Worm (Caenorhabditis elegans): Measurements from ENCODE around the gene B0432.14.

Gene B0432.14

DNA sequence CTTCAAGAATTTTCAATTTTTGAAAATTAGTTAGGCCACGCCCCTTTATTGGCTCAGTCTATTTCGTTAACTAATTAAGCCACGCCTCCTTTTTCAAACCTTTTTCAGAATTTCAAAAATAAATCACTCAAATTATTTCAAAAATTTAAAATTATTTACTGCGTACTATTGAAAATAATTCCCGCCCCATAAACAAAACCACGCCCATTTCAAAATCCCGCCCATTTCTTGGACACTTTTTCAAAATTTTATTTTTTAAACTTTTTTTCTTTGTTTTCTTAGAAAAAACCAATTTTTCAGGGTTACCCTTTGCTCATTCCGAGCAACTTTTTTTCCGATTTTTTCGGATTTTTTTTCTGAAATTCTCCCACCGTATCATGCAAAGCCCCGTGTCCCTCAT lies at the start of gene B0432.14:
Gene B0432.14 (plus strand): TSS at position 301 of the 400 bp plus-strand sequence.
- TF ChIP-seq ztf-22 (GFP tag; optimal IDR thresholded peaks at IDR 0.05) = no peak
- TF ChIP-seq nhr-120 (GFP tag; IDR thresholded peaks at IDR 0.05) = no peak

DNA sequence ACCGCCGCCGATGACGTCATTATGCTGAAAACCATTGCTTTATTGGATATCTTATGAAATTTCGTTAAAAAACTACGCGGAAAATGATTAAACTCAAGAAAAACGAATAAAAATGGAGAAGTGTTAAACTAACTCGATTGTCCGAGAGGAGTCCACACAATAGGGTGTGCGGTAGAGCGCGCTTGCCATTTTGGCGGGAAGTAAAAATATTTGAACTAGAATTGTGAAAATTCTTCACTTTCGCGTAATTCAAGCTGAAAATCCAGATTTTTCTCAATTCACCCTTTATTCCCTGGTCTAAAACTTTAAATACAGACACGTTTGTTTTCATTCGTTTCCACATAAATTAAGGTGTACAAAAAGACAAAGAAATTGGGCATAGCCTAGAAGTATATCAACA lies 47.6 kb upstream of the B0432.14 start, which contains the start of gene F48A11.4:
Gene F48A11.4 (minus strand): TSS at position 24 of the 400 bp plus-strand sequence.
- TF ChIP-seq T07F8.4 (tag; optimal IDR thresholded peaks at IDR 0.05) = no peak
- TF ChIP-seq athp-1 (tag; optimal IDR thresholded peaks at IDR 0.05) = peak; percentile 75
- TF ChIP-seq ekl-4 (GFP tag; IDR thresholded peaks at IDR 0.05) = peak; percentile 94
- TF ChIP-seq snpc-3.4 (tag; optimal IDR thresholded peaks at IDR 0.05) = peak; percentile 57
- no peak for TF ChIP-seq nfya-2 (GFP tag; IDR thresholded peaks at IDR 0.05)
- peak; percentile 93 for TF ChIP-seq repo-1 (tag; optimal IDR thresholded peaks at IDR 0.05)
- TF ChIP-seq ama-1 (optimal IDR thresholded peaks at IDR 0.05) = peak; percentile 86
- peak in 1 of 2 experiments; percentile 81 for TF ChIP-seq ama-1 (GFP tag; optimal IDR thresholded peaks at IDR 0.05)
- peak; percentile 71 for TF ChIP-seq ceh-91 (GFP tag; IDR thresholded peaks at IDR 0.05)
- peak; percentile 45 for TF ChIP-seq chd-7 (tag; optimal IDR thresholded peaks at IDR 0.05)
- no peak for TF ChIP-seq ztf-28 (GFP tag; IDR thresholded peaks at IDR 0.05)
- peak; percentile 25 for TF ChIP-seq pha-4 (tag; optimal IDR thresholded peaks at IDR 0.05)
- peak; percentile 93 for TF ChIP-seq dpl-1 (GFP tag; optimal IDR thresholded peaks at IDR 0.05)
- TF ChIP-seq lin-35 (GFP tag; optimal IDR thresholded peaks at IDR 0.05) = peak; percentile 60 to 98 (median 86)
- TF ChIP-seq cebp-1 (GFP tag; IDR thresholded peaks at IDR 0.05) = peak; percentile 28; the same call in 1 of the 2 replicates
- TF ChIP-seq cebp-1 (tag; optimal IDR thresholded peaks at IDR 0.05) = peak; percentile 84
- TF ChIP-seq let-526 (GFP tag; IDR thresholded peaks at IDR 0.05) = no peak
- peak; percentile 95 for TF ChIP-seq ZK185.1 (tag; optimal IDR thresholded peaks at IDR 0.05; ENCODE audit: poor library complexity, severe bottlenecking)
- TF ChIP-seq D2030.7 (GFP tag; IDR thresholded peaks at IDR 0.05) = peak; percentile 80
- peak; percentile 50 for TF ChIP-seq hrde-1 (tag; optimal IDR thresholded peaks at IDR 0.05; ENCODE audit: borderline replicate concordance)
- TF ChIP-seq F33H1.4 (GFP tag; IDR thresholded peaks at IDR 0.05) = peak; percentile 70
- peak; percentile 99 for TF ChIP-seq mcd-1 (GFP tag; IDR thresholded peaks at IDR 0.05)
- TF ChIP-seq F22D6.2 (tag; optimal IDR thresholded peaks at IDR 0.05) = peak; percentile 72
- TF ChIP-seq ztf-26 (tag; optimal IDR thresholded peaks at IDR 0.05) = peak; percentile 90
- TF ChIP-seq fkh-3 (tag; optimal IDR thresholded peaks at IDR 0.05) = no peak
- peak; percentile 78 for TF ChIP-seq hmg-20 (GFP tag; IDR thresholded peaks at IDR 0.05)
- peak; percentile 47 for TF ChIP-seq xnd-1 (tag; optimal IDR thresholded peaks at IDR 0.05)
- peak; percentile 53; the same call in 1 of the 2 replicates for TF ChIP-seq lin-26 (GFP tag; IDR thresholded peaks at IDR 0.05)
- peak; percentile 76 for TF ChIP-seq ceh-27 (GFP tag; optimal IDR thresholded peaks at IDR 0.05)
- peak; percentile 93 for TF ChIP-seq lin-40 (tag; optimal IDR thresholded peaks at IDR 0.05)
- TF ChIP-seq ceh-79 (tag; optimal IDR thresholded peaks at IDR 0.05) = peak; percentile 28
- peak; percentile 68 for TF ChIP-seq madf-8 (GFP tag; conservative IDR thresholded peaks at IDR 0.05)
- no peak for TF ChIP-seq tbx-9 (tag; optimal IDR thresholded peaks at IDR 0.05; ENCODE audit: borderline replicate concordance)
- TF ChIP-seq sdz-38 (tag; optimal IDR thresholded peaks at IDR 0.05) = no peak
- TF ChIP-seq sea-2 (GFP tag; IDR thresholded peaks at IDR 0.05) = no peak
- TF ChIP-seq dpff-1 (tag; optimal IDR thresholded peaks at IDR 0.05) = peak; percentile 63
- peak in 1 of 2 experiments; percentile 40 for TF ChIP-seq rec-8 (tag; optimal IDR thresholded peaks at IDR 0.05)
- no peak for TF ChIP-seq cebp-2 (GFP tag; IDR thresholded peaks at IDR 0.05)
- no peak for TF ChIP-seq nhr-179 (tag; optimal IDR thresholded peaks at IDR 0.05)
- peak; percentile 71 for TF ChIP-seq attf-3 (GFP tag; conservative IDR thresholded peaks at IDR 0.05)
- TF ChIP-seq F52B5.7 (tag; optimal IDR thresholded peaks at IDR 0.05) = peak; percentile 79
- no peak for TF ChIP-seq aptf-2 (GFP tag; conservative IDR thresholded peaks at IDR 0.05)
- TF ChIP-seq zim-3 (tag; optimal IDR thresholded peaks at IDR 0.05) = peak; percentile 92
- 0 out of 2 replicates have a peak, but pooled peaks have one; percentile 53 for TF ChIP-seq C17E4.6 (GFP tag; IDR thresholded peaks at IDR 0.05)
- no peak for TF ChIP-seq nhr-90 (tag; optimal IDR thresholded peaks at IDR 0.05)
- no peak for TF ChIP-seq zfh-2 (GFP tag; conservative IDR thresholded peaks at IDR 0.05)

Measured in whole organism, young adult.